Worm (Caenorhabditis elegans): ENCODE data around the gene ndab-2.

Gene ndab-2

ce11 chrIII:7162065-7162762, 18.3 kb upstream of the ndab-2 start, which contains the start of the genes syf-2 and K04G7.1 (continued):
- TF ChIP-seq spr-1 (tag; optimal IDR thresholded peaks at IDR 0.05): peak; percentile 23
- no peak for TF ChIP-seq nhr-76 (tag; optimal IDR thresholded peaks at IDR 0.05)
- TF ChIP-seq rbr-2 (tag; optimal IDR thresholded peaks at IDR 0.05): peak; percentile 87
- peak; percentile 67; the same call in 1 of the 2 replicates for TF ChIP-seq egl-43 (GFP tag; IDR thresholded peaks at IDR 0.05)
- TF ChIP-seq ceh-20 (GFP tag; IDR thresholded peaks at IDR 0.05): peak; percentile 66; the same call in 1 of the 2 replicates
- TF ChIP-seq fos-1 (tag; optimal IDR thresholded peaks at IDR 0.05): no peak
- TF ChIP-seq nhr-6 (tag; optimal IDR thresholded peaks at IDR 0.05): peak; percentile 78
- TF ChIP-seq T20F7.1 (GFP tag; optimal IDR thresholded peaks at IDR 0.05): peak; percentile 91
- TF ChIP-seq zip-11 (GFP tag; IDR thresholded peaks at IDR 0.05): no peak
- peak; percentile 91 for TF ChIP-seq mes-2 (tag; optimal IDR thresholded peaks at IDR 0.05; ENCODE audit: poor library complexity, severe bottlenecking)

ce11 chrIII:7165276-7165675, 15.3 kb upstream of the ndab-2 start:
- no peak for TF ChIP-seq unc-62 (GFP tag; optimal IDR thresholded peaks at IDR 0.05 in 1 of 2)
- no peak for TF ChIP-seq unc-62 (tag; optimal IDR thresholded peaks at IDR 0.05)
- TF ChIP-seq unc-130 (GFP tag; optimal IDR thresholded peaks at IDR 0.05): peak; percentile 19

- TF ChIP-seq lin-15B (tag; optimal IDR thresholded peaks at IDR 0.05): no peak
- TF ChIP-seq lin-29 (GFP tag; IDR thresholded peaks at IDR 0.05): no peak
- no peak for TF ChIP-seq madf-5 (GFP tag; IDR thresholded peaks at IDR 0.05)
- peak; percentile 35 for TF ChIP-seq nhr-11 (tag; optimal IDR thresholded peaks at IDR 0.05)
- peak in 1 of 2 experiments; percentile 63 for TF ChIP-seq hif-1 (tag; optimal IDR thresholded peaks at IDR 0.05)
- peak; percentile 8; the same call in 1 of the 2 replicates for TF ChIP-seq hmg-1.1 (GFP tag; IDR thresholded peaks at IDR 0.05)
- TF ChIP-seq Y48G9A.11 (GFP tag; IDR thresholded peaks at IDR 0.05): no peak
- TF ChIP-seq madf-9 (GFP tag; conservative IDR thresholded peaks at IDR 0.05): no peak
- TF ChIP-seq ceh-28 (tag; optimal IDR thresholded peaks at IDR 0.05): no peak
- no peak for TF ChIP-seq sdz-12 (GFP tag; optimal IDR thresholded peaks at IDR 0.05)
- no peak for TF ChIP-seq nhr-25 (tag; optimal IDR thresholded peaks at IDR 0.05; ENCODE audit: borderline replicate concordance, insufficient read depth)
- no peak for TF ChIP-seq nhr-10 (tag; optimal IDR thresholded peaks at IDR 0.05)
- no peak for TF ChIP-seq ceh-62 (tag; optimal IDR thresholded peaks at IDR 0.05)
- TF ChIP-seq ceh-82 (tag; optimal IDR thresholded peaks at IDR 0.05): no peak
- TF ChIP-seq mxl-2 (GFP tag; conservative IDR thresholded peaks at IDR 0.05): no peak
- TF ChIP-seq F26F4.8 (GFP tag; conservative IDR thresholded peaks at IDR 0.05): no peak
- no peak for TF ChIP-seq ces-1 (GFP tag; optimal IDR thresholded peaks at IDR 0.05)
- TF ChIP-seq ztf-7 (tag; optimal IDR thresholded peaks at IDR 0.05): no peak
- TF ChIP-seq ceh-20 (GFP tag; IDR thresholded peaks at IDR 0.05): no peak
- no peak for TF ChIP-seq egl-27 (tag; optimal IDR thresholded peaks at IDR 0.05)
- no peak for TF ChIP-seq nhr-237 (tag; optimal IDR thresholded peaks at IDR 0.05)
- peak; percentile 26 for TF ChIP-seq lin-38 (GFP tag; IDR thresholded peaks at IDR 0.05)
- TF ChIP-seq ama-1 (optimal IDR thresholded peaks at IDR 0.05): no peak
- peak; percentile 53 for TF ChIP-seq gei-8 (GFP tag; optimal IDR thresholded peaks at IDR 0.05)
- TF ChIP-seq nhr-77 (tag; optimal IDR thresholded peaks at IDR 0.05): peak; percentile 2
- peak; percentile 89 for TF ChIP-seq hlh-11 (tag; optimal IDR thresholded peaks at IDR 0.05)
- TF ChIP-seq lin-39 (tag; optimal IDR thresholded peaks at IDR 0.05): no peak
- TF ChIP-seq mxl-3 (GFP tag; optimal IDR thresholded peaks at IDR 0.05): peak; percentile 67
- TF ChIP-seq php-3 (GFP tag; IDR thresholded peaks at IDR 0.05): peak; percentile 52
- TF ChIP-seq pha-4 (GFP tag; IDR thresholded peaks at IDR 0.05): no peak
- TF ChIP-seq pha-4 (tag; optimal IDR thresholded peaks at IDR 0.05): peak; percentile 9
- no peak for TF ChIP-seq nhr-41 (GFP tag; IDR thresholded peaks at IDR 0.05)
- TF ChIP-seq dve-1 (tag; optimal IDR thresholded peaks at IDR 0.05; ENCODE audit: insufficient read depth): peak; percentile 72
- TF ChIP-seq ztf-11 (tag; optimal IDR thresholded peaks at IDR 0.05): no peak
- TF ChIP-seq dmd-8 (GFP tag; IDR thresholded peaks at IDR 0.05): no peak
- TF ChIP-seq dmd-6 (GFP tag; IDR thresholded peaks at IDR 0.05): peak; percentile 92
Observed at ce11 chrIII:7165816-7166229, 14.7 kb upstream of the ndab-2 start.

Measured in whole organism, L4 larva.